Worm (Caenorhabditis elegans): ENCODE data around the gene F46H5.3.

DNA sequence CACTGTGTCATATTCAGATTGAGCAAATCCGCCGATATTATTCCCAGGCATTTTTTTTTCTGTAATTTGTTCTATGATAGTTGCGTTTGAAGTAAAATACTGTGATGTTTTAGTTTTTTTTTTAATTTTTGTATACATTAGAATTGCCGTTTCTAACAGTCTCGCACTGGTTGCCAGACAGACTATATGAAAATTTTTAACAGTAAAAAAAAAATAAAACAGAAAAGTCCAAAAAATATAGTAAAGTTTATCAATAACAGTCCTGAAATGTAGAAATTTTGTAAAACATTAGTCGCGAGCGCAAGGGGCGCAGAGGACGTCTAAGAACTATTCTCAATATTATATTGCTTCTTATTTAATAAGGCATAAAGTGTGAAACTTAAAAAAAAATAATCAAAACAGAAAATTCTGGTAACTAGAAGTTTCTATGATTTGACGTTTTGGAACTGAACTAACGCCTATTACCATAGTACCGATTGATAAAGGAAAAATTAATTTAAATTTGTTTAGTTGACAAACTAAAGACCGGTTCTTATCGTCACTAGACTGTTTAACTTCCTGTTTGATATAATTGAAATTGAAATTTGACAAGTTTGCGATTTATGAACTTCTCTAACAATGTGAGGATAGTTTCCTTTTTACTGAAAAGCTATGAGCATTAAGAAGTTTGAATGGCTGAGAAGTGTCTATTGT lies 22.0 kb upstream of the F46H5.3 start, which contains the start of gene lact-1:
- TF ChIP-seq hlh-17 (GFP tag; optimal IDR thresholded peaks at IDR 0.05; ENCODE audit: borderline replicate concordance): no peak
- TF ChIP-seq sox-4 (tag; optimal IDR thresholded peaks at IDR 0.05): no peak
- TF ChIP-seq lin-14 (GFP tag; optimal IDR thresholded peaks at IDR 0.05): no peak
- TF ChIP-seq nhr-28 (tag; optimal IDR thresholded peaks at IDR 0.05): no peak
- no peak for TF ChIP-seq C34B4.2 (tag; optimal IDR thresholded peaks at IDR 0.05)
- no peak for TF ChIP-seq pqm-1 (tag; optimal IDR thresholded peaks at IDR 0.05)
